Worm (Caenorhabditis elegans): ENCODE results near the gene dnj-23.

DNA sequence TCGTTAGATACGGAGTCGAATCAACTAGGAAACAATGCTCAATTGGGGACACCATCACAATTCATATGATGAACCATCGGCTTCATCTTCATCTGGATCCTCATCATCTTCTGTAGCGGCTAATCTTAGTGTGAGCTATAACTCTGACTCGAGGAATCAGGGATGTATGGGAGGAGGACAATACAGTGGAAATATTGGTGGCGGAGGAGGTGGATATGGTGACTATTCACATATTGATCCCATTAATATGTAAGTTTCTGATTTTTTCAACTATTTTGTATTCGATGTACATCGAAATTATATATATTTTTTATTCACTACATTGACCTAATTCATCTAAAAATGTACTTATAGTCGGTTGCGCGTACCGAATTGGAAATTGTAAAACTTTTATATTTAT lies 19.0 kb upstream of the dnj-23 start:
- no peak for TF ChIP-seq klf-2 (GFP tag; conservative IDR thresholded peaks at IDR 0.05)
- no peak for TF ChIP-seq ztf-23 (GFP tag; IDR thresholded peaks at IDR 0.05)
- TF ChIP-seq ztf-29 (GFP tag; IDR thresholded peaks at IDR 0.05): no peak
- no peak for TF ChIP-seq ref-1 (GFP tag; conservative IDR thresholded peaks at IDR 0.05)
- TF ChIP-seq flt-1 (GFP tag; IDR thresholded peaks at IDR 0.05): no peak
- TF ChIP-seq T22C8.4 (GFP tag; IDR thresholded peaks at IDR 0.05): no peak
- no peak for TF ChIP-seq tab-1 (GFP tag; IDR thresholded peaks at IDR 0.05)

All from whole organism, midembryonic.